Fruit fly (Drosophila melanogaster) whole organism, adult: Measurements from ENCODE around the gene nxf4.

Experiments
- CG11617 ChIP-seq: fragments of 200-800 bp; sonication (Bioruptor generic); optimal IDR thresholded peaks from 2 replicates; lab custom pipeline; 2017; ENCODE audit warnings: mild to moderate bottlenecking, missing biosample characterization, missing genetic modification reagents, missing genetic modification characterization
- CG12768 ChIP-seq: fragments of 200-800 bp; sonication (Bioruptor generic); optimal IDR thresholded peaks from 2 replicates; lab custom pipeline; 2017; ENCODE audit warnings: missing biosample characterization, missing genetic modification characterization, mild to moderate bottlenecking, moderate library complexity, missing genetic modification reagents
- CG14711 ChIP-seq: fragments of 200-800 bp; sonication (Bioruptor generic); optimal IDR thresholded peaks from 2 replicates; lab custom pipeline; 2018; ENCODE audit warnings: missing biosample characterization, mild to moderate bottlenecking, missing genetic modification characterization, moderate library complexity
- CG1620 ChIP-seq: fragments of 200-800 bp; sonication (Bioruptor generic); optimal IDR thresholded peaks from 2 replicates; lab custom pipeline; 2016; ENCODE audit warnings: missing biosample characterization, missing genetic modification characterization
- CG33017 ChIP-seq: fragments of 200-800 bp; sonication (Bioruptor generic); optimal IDR thresholded peaks from 2 replicates; lab custom pipeline; 2018; ENCODE audit warnings: missing biosample characterization, mild to moderate bottlenecking, missing genetic modification characterization, moderate library complexity
- CG5204 ChIP-seq: fragments of 200-800 bp; sonication (Bioruptor generic); optimal IDR thresholded peaks from 2 replicates; lab custom pipeline; 2016; ENCODE audit warnings: missing biosample characterization, missing genetic modification characterization
- CG7045 ChIP-seq: fragments of 200-800 bp; sonication (Bioruptor generic); optimal IDR thresholded peaks from 2 replicates; lab custom pipeline; 2017; ENCODE audit warnings: missing biosample characterization, mild to moderate bottlenecking, missing genetic modification characterization
- CG7101 ChIP-seq: fragments of 200-800 bp; sonication (Bioruptor generic); optimal IDR thresholded peaks from 2 replicates; lab custom pipeline; 2018; ENCODE audit warnings: missing biosample characterization, mild to moderate bottlenecking, missing genetic modification characterization, moderate library complexity
- Clk ChIP-seq: fragments of 200-800 bp; sonication (Bioruptor generic); optimal IDR thresholded peaks from 2 replicates; lab custom pipeline; 2017; ENCODE audit warnings: missing biosample characterization, missing genetic modification characterization
- Crg-1 ChIP-seq: fragments of 200-800 bp; sonication (Bioruptor generic); optimal IDR thresholded peaks from 2 replicates; lab custom pipeline; 2016; ENCODE audit warnings: missing biosample characterization, missing genetic modification characterization
- Hr96 ChIP-seq: fragments of 200-800 bp; sonication (Bioruptor generic); optimal IDR thresholded peaks from 2 replicates; lab custom pipeline; 2016; ENCODE audit warnings: missing biosample characterization, missing genetic modification characterization
- Mnt ChIP-seq: fragments of 200-800 bp; sonication (Bioruptor generic); optimal IDR thresholded peaks from 2 replicates; lab custom pipeline; 2016; ENCODE audit warnings: missing biosample characterization, mild to moderate bottlenecking, missing genetic modification characterization
- bab1 ChIP-seq: fragments of 200-800 bp; sonication (Bioruptor generic); optimal IDR thresholded peaks from 3 replicates; lab custom pipeline; 2019; ENCODE audit warnings: missing biosample characterization, mild to moderate bottlenecking, missing genetic modification characterization, moderate library complexity
- cic ChIP-seq: fragments of 200-800 bp; sonication (Bioruptor generic); optimal IDR thresholded peaks from 2 replicates; lab custom pipeline; 2017; ENCODE audit warnings: missing biosample characterization, mild to moderate bottlenecking, missing genetic modification characterization, moderate library complexity
- cnc ChIP-seq, 2 experiments: fragments of >200 bp; optimal IDR thresholded peaks; 2 replicates each; lab custom pipeline; 2017
- kay ChIP-seq: fragments of 200-800 bp; sonication (Bioruptor generic); peaks from one replicate; lab custom pipeline; 2016; ENCODE audit warnings: missing biosample characterization, missing genetic modification characterization, borderline replicate concordance
- ovo ChIP-seq: fragments of 200-800 bp; sonication (Bioruptor generic); optimal IDR thresholded peaks from 2 replicates; lab custom pipeline; 2016; ENCODE audit warnings: missing biosample characterization, missing genetic modification characterization
- pad ChIP-seq: fragments of 200-800 bp; sonication (Bioruptor generic); optimal IDR thresholded peaks from 3 replicates; lab custom pipeline; 2017; ENCODE audit warnings: missing biosample characterization, missing genetic modification characterization, mild to moderate bottlenecking, moderate library complexity, missing genetic modification reagents
- tj ChIP-seq: fragments of 200-800 bp; sonication (Bioruptor generic); optimal IDR thresholded peaks from 3 replicates; lab custom pipeline; 2017; ENCODE audit warnings: missing biosample characterization, mild to moderate bottlenecking, missing genetic modification characterization, moderate library complexity
- toe ChIP-seq: fragments of 200-800 bp; sonication (Bioruptor generic); optimal IDR thresholded peaks from 2 replicates; lab custom pipeline; 2016; ENCODE audit warnings: missing biosample characterization, missing genetic modification characterization

The nxf4 gene

DNA sequence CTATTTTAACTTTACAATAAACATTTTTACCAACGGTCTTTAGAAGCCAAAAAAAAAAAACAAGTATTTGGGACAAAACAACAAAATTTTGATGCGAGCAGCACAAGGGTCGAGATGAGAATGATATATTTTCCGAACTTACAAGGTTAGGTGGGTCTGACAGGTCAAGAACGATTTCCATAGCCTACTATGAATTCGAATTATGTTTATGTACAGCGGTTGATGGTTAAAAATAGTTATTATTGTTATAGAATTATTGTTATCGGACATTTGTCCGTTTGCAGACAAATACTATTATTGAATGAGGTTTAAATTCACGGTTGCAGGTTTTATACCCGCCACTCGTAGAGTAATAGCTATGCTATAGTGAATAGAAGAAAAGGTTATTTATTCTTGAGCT, 18.0 kb downstream of the nxf4 start, which contains the start of gene Mst84Dc:
Gene Mst84Dc (minus strand): TSS at position 101 of the 400 bp plus-strand sequence.
- no peak for TF ChIP-seq pad (GFP tag; lab: Kevin White, UChicago)
- no peak for TF ChIP-seq CG11617 (GFP tag; lab: Kevin White, UChicago)
- TF ChIP-seq CG7045 = no peak
- no peak for TF ChIP-seq CG33017 (tag; lab: Kevin White, UChicago)
- no peak for TF ChIP-seq kay (GFP tag; lab: Kevin White, UChicago)

DNA sequence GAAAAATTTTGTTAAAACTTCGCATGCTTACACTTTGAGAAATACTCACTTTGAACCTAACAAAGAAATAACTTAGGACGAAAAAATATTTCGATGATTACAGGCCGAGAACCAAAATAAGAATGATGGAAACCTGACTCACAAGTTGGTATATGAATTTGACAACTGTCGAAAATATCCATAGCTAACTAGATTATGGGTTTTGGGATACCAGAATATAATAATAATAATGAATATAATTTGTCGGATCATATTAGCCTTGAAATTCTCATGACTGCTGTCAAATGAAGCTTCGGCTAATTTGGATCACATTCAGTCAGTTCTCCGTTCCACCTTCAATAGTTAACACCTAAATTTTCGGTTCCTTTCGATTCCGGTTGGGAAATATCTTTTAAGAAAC, 19.0 kb downstream of the nxf4 start, which contains the start of the genes Mst84Db and Mst84Da:
Gene Mst84Db (minus strand): TSS at position 101 of the 400 bp plus-strand sequence.
Gene Mst84Da (plus strand): TSS at position 324 of the 400 bp plus-strand sequence.
- TF ChIP-seq CG1620 (GFP tag; lab: Kevin White, UChicago) (no peak), pad (GFP tag; lab: Kevin White, UChicago) (no peak), toe (no peak), Hr96 (GFP tag; lab: Kevin White, UChicago) (no peak), CG12768 (no peak), CG7101 (no peak), Clk (GFP tag; lab: Kevin White, UChicago) (no peak), ovo (GFP tag; lab: Kevin White, UChicago) (no peak), CG11617 (GFP tag; lab: Kevin White, UChicago) (no peak), Mnt (GFP tag; lab: Kevin White, UChicago) (no peak), tj (no peak), CG14711 (tag; lab: Kevin White, UChicago) (no peak), CG33017 (tag; lab: Kevin White, UChicago) (no peak), cnc (optimal IDR thresholded peaks at IDR 0.05; lab: Kevin White, UChicago) (no peak), Crg-1 (GFP tag; lab: Kevin White, UChicago) (no peak), cic (GFP tag; lab: Kevin White, UChicago) (no peak), CG5204 (GFP tag; lab: Kevin White, UChicago) (no peak)

DNA sequence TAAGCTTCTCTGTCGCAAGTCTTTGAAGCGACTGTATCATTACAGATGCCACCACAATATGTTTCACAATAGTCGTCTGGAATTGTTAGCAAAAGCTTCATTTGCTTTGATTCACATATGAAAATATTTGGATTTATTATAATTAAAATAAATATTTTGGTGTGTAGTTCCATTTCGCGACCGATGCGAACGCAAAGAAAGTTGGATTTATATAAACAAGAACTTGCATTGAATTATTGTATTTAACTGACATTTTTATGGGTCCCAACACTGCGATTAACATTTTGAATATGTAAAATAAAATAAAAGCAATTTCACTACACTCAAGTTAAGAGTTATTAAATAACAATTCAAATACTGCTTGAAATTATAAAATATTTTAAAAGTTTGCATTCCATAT, 22.7 kb downstream of the nxf4 start, which contains the start of gene MstProx:
Gene MstProx (minus strand): TSS at position 101 of the 400 bp plus-strand sequence.
- TF ChIP-seq CG7101 (no peak), kay (GFP tag; lab: Kevin White, UChicago) (no peak), CG11617 (GFP tag; lab: Kevin White, UChicago) (no peak), CG7045 (no peak), CG1620 (GFP tag; lab: Kevin White, UChicago) (no peak), toe (no peak), cnc (optimal IDR thresholded peaks at IDR 0.05; lab: Kevin White, UChicago) (no peak), ovo (GFP tag; lab: Kevin White, UChicago) (no peak), Mnt (GFP tag; lab: Kevin White, UChicago) (no peak), cic (GFP tag; lab: Kevin White, UChicago) (no peak), Clk (GFP tag; lab: Kevin White, UChicago) (no peak), bab1 (GFP tag; lab: Kevin White, UChicago) (no peak), tj (no peak), CG14711 (tag; lab: Kevin White, UChicago) (no peak), CG5204 (GFP tag; lab: Kevin White, UChicago) (no peak), pad (GFP tag; lab: Kevin White, UChicago) (no peak), CG33017 (tag; lab: Kevin White, UChicago) (no peak), CG12768 (no peak), Hr96 (GFP tag; lab: Kevin White, UChicago) (no peak), Crg-1 (GFP tag; lab: Kevin White, UChicago) (no peak)

dm6 chr3R:7391113-7391512, 44.6 kb downstream of the nxf4 start, which contains the start of gene CG42650:
CG42650 (plus strand) TSS chr3R:7391413.
- TF ChIP-seq cnc (optimal IDR thresholded peaks at IDR 0.05; lab: Kevin White, UChicago) = no peak
- no peak for TF ChIP-seq tj
- no peak for TF ChIP-seq CG7045
- no peak for TF ChIP-seq Crg-1 (GFP tag; lab: Kevin White, UChicago)
- TF ChIP-seq Clk (GFP tag; lab: Kevin White, UChicago) = no peak
- TF ChIP-seq toe = no peak
- no peak for TF ChIP-seq CG7101
- TF ChIP-seq CG33017 (tag; lab: Kevin White, UChicago) = no peak
- TF ChIP-seq Hr96 (GFP tag; lab: Kevin White, UChicago) = no peak
- no peak for TF ChIP-seq kay (GFP tag; lab: Kevin White, UChicago)
- no peak for TF ChIP-seq ovo (GFP tag; lab: Kevin White, UChicago)
- TF ChIP-seq Mnt (GFP tag; lab: Kevin White, UChicago) = no peak
- no peak for TF ChIP-seq CG1620 (GFP tag; lab: Kevin White, UChicago)
- no peak for TF ChIP-seq CG12768
- no peak for TF ChIP-seq CG5204 (GFP tag; lab: Kevin White, UChicago)
- no peak for TF ChIP-seq pad (GFP tag; lab: Kevin White, UChicago)

DNA sequence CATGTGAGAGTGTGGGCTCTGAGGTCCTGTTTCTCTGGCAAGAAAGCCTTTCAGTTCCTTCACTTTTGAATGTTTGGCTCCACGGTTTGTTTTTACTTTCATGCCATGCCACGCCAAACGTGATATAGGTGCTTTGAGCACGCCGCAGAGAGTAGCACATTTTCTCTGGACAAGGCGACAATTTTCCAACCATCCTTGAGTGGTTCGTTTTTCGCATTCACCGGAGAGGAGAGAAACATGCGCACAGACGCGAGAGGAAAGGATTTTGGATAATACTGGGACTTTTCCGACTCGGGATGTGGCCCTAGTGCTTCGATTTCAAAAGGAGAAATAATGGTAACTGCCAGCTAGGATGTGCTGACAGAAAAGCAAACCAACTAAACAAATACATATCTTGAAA, 47.5 kb downstream of the nxf4 start:
- TF ChIP-seq CG7045 (no peak), bab1 (GFP tag; lab: Kevin White, UChicago) (no peak), cic (GFP tag; lab: Kevin White, UChicago) (no peak), pad (GFP tag; lab: Kevin White, UChicago) (peak; percentile 77), cnc (optimal IDR thresholded peaks at IDR 0.05; lab: Kevin White, UChicago) (no peak), Hr96 (GFP tag; lab: Kevin White, UChicago) (no peak), CG12768 (no peak), CG33017 (tag; lab: Kevin White, UChicago) (no peak)
